Fruit fly (Drosophila melanogaster) whole organism, adult: ENCODE results near the gene dtn.
A peak's percentile ranks its signal among the peaks of the same experiment; 100 is the strongest.

ENCODE experiments used
- Crg-1 ChIP-seq: fragments of 200-800 bp; sonication (Bioruptor generic); optimal IDR thresholded peaks from 2 replicates; lab custom pipeline; 2016; ENCODE audit warnings: missing biosample characterization, missing genetic modification characterization
- Mnt ChIP-seq: fragments of 200-800 bp; sonication (Bioruptor generic); optimal IDR thresholded peaks from 2 replicates; lab custom pipeline; 2016; ENCODE audit warnings: missing biosample characterization, mild to moderate bottlenecking, missing genetic modification characterization
- kay ChIP-seq: fragments of 200-800 bp; sonication (Bioruptor generic); peaks from one replicate; lab custom pipeline; 2016; ENCODE audit warnings: missing biosample characterization, missing genetic modification characterization, borderline replicate concordance

DNA sequence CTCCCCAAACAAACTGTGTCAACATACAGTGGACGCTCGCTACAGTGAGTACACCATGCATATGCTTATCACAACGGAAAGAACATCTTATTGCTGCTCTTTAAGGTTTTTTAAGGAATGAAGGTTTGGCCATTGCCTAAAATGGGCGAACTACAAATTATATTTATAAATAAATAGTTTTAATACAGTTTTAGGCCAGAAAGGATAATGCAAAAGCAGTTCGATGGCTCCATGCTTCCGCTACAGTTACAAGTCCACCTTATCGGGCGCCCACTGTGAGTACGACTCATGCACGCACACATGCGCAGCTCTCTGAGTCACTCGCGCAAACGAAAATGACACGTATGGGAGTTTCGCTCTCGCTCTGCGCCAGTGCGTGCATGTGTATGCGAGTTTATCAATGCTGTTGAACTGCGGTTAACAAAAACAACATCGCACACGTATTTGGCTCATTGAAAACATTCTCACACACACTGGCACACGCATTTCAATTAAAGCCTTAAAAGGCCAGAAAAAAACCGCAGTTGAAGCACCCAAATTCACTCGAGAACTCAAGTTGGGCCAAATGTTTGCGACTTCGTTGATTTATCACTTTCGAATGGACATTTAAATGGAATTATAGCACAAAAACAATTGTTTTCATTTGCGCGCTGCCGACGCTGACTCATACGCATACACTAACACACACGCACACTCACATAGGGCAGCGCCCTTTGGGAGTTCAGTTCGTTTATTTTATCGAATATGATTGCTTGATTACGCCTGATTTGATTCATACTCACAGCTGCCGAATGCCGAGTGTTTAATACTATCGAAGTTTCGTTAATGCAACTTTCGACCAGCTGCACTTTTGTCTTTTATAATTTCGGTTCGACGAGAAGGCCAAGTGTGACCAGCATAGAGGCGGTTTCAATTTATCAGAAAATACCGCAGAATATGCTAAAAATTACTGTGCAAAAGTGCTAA is 939 bp upstream of the dtn start, which contains the start of gene sqh:
- TF ChIP-seq Mnt (GFP tag; lab: Kevin White, UChicago) (peak; percentile 91), kay (GFP tag; lab: Kevin White, UChicago) (peak; percentile 99), Crg-1 (GFP tag; lab: Kevin White, UChicago) (peak; percentile 76)
